Worm (Caenorhabditis elegans): ENCODE data around the gene F26G1.3.
A peak's percentile ranks its signal among the peaks of the same experiment; 100 is the strongest.

F26G1.3 gene

DNA sequence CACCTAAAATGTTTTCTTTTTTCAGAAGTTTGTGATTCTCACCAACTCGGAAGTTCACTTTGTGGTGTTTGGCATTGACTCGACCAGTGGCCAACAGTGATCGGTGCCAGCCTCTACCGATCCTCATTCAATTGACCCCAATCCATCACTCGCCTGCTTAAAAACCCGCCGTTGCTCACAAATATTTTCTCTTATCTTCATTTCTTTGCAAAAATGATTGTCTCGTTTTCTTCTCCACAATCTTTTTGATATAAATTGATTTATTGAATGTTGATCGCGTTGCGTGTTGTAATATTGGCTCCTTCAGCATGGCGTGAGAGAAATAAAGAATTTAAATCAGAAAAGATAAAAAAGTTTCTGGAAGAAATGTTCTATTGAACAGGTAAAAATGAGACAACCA lies 22.0 kb upstream of the F26G1.3 start:
- TF ChIP-seq zip-2 (tag; optimal IDR thresholded peaks at IDR 0.05) (no peak), F44E2.7 (GFP tag; IDR thresholded peaks at IDR 0.05) (no peak), unc-62 (GFP tag; optimal IDR thresholded peaks at IDR 0.05 in 1 of 2) (peak in 1 of 2 experiments; percentile 6), unc-62 (tag; optimal IDR thresholded peaks at IDR 0.05) (no peak), spr-1 (tag; optimal IDR thresholded peaks at IDR 0.05) (no peak), ceh-82 (tag; optimal IDR thresholded peaks at IDR 0.05) (no peak), daf-16 (GFP tag; optimal IDR thresholded peaks at IDR 0.05) (peak in 1 of 2 experiments; percentile 90), daf-16 (tag; optimal IDR thresholded peaks at IDR 0.05) (no peak)

ce11 chrII:4737348-4737747 lies 21.2 kb upstream of the F26G1.3 start, which contains the start of gene ctsa-1.1:
Gene ctsa-1.1 (plus strand): TSS chrII:4737648.
- TF ChIP-seq ceh-44 (GFP tag; IDR thresholded peaks at IDR 0.05) = no peak
- TF ChIP-seq unc-62 (GFP tag; optimal IDR thresholded peaks at IDR 0.05 in 1 of 2) = peak in 1 of 2 experiments; percentile 3
- TF ChIP-seq unc-62 (tag; optimal IDR thresholded peaks at IDR 0.05) = no peak

DNA sequence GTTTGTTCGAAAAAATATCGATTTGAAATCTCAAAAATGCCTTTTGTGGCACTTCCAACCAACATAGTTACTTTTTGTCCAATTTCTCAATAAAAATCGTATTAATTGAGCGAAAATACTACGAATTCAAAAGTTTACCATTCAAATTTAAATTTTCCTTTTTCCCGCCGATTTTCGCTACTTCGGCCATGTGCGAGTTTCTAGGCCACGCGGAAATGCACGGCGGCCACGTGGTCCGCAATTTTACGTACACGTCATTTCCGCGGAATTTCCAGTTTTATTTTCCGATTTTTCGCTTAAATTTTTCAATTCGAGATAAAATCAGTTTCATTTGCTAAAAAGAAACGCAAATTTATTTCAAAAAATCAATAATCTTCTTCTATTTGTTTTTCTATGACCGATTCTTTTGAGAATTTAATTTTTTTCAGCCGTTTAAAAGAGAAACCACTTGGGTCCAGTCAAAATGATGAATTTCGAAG lies 18.5 kb upstream of the F26G1.3 start, which contains the start of gene eas-1:
eas-1 (plus strand) TSS at position 429 of the 479 bp plus-strand sequence.
- TF ChIP-seq F37D6.2 (tag; optimal IDR thresholded peaks at IDR 0.05) (peak; percentile 14), unc-62 (GFP tag; optimal IDR thresholded peaks at IDR 0.05 in 1 of 2) (peak in 1 of 2 experiments; percentile 87), unc-62 (tag; optimal IDR thresholded peaks at IDR 0.05) (no peak), tag-97 (GFP tag; IDR thresholded peaks at IDR 0.05) (0 out of 2 replicates have a peak, but pooled peaks have one; percentile 79), unc-130 (GFP tag; optimal IDR thresholded peaks at IDR 0.05) (peak; percentile 92), dmd-6 (GFP tag; IDR thresholded peaks at IDR 0.05) (peak; percentile 69), mxl-3 (GFP tag; optimal IDR thresholded peaks at IDR 0.05) (peak; percentile 96), ceh-20 (GFP tag; IDR thresholded peaks at IDR 0.05) (0 out of 2 replicates have a peak, but pooled peaks have one; percentile 30), egl-27 (tag; optimal IDR thresholded peaks at IDR 0.05) (no peak), lin-15B (tag; optimal IDR thresholded peaks at IDR 0.05) (no peak), T26A8.4 (GFP tag; IDR thresholded peaks at IDR 0.05) (0 out of 2 replicates have a peak, but pooled peaks have one; percentile 19), nhr-6 (tag; optimal IDR thresholded peaks at IDR 0.05) (peak; percentile 73), nhr-111 (GFP tag; optimal IDR thresholded peaks at IDR 0.05) (no peak), hlh-30 (tag; optimal IDR thresholded peaks at IDR 0.05; ENCODE audit: insufficient read depth) (peak; percentile 91), hmg-1.1 (GFP tag; IDR thresholded peaks at IDR 0.05) (peak; percentile 66), duxl-1 (tag; optimal IDR thresholded peaks at IDR 0.05; ENCODE audit: poor library complexity) (peak; percentile 15), lin-38 (GFP tag; IDR thresholded peaks at IDR 0.05) (peak; percentile 80), mdl-1 (tag; optimal IDR thresholded peaks at IDR 0.05) (peak; percentile 82 to 95), lin-13 (GFP tag; optimal IDR thresholded peaks at IDR 0.05) (peak; percentile 62), T20F7.1 (GFP tag; optimal IDR thresholded peaks at IDR 0.05) (peak; percentile 63), nhr-11 (tag; optimal IDR thresholded peaks at IDR 0.05) (peak; percentile 12), tra-1 (GFP tag; IDR thresholded peaks at IDR 0.05) (peak; percentile 54; the same call in 1 of the 2 replicates), mes-2 (tag; optimal IDR thresholded peaks at IDR 0.05; ENCODE audit: poor library complexity, severe bottlenecking) (peak; percentile 99), nhr-28 (tag; optimal IDR thresholded peaks at IDR 0.05) (peak; percentile 45), lin-1 (GFP tag; IDR thresholded peaks at IDR 0.05) (peak; percentile 57), madf-9 (GFP tag; conservative IDR thresholded peaks at IDR 0.05) (peak; percentile 71), nhr-48 (tag; optimal IDR thresholded peaks at IDR 0.05) (peak; percentile 54), rbr-2 (tag; optimal IDR thresholded peaks at IDR 0.05) (peak; percentile 56), mxl-2 (GFP tag; conservative IDR thresholded peaks at IDR 0.05) (0 out of 2 replicates have a peak, but pooled peaks have one; percentile 45), dmd-8 (GFP tag; IDR thresholded peaks at IDR 0.05) (no peak), fkh-10 (GFP tag; optimal IDR thresholded peaks at IDR 0.05) (peak; percentile 38), mdt-29 (GFP tag; IDR thresholded peaks at IDR 0.05) (no peak), lsy-2 (tag; optimal IDR thresholded peaks at IDR 0.05) (peak in 1 of 2 experiments; percentile 86), ceh-62 (tag; optimal IDR thresholded peaks at IDR 0.05) (no peak), snpc-1.2 (GFP tag; IDR thresholded peaks at IDR 0.05) (no peak), dpl-1 (GFP tag; optimal IDR thresholded peaks at IDR 0.05) (peak; percentile 97), hlh-11 (tag; optimal IDR thresholded peaks at IDR 0.05) (peak; percentile 71), dmd-9 (GFP tag; IDR thresholded peaks at IDR 0.05) (peak; percentile 80), madf-5 (GFP tag; IDR thresholded peaks at IDR 0.05) (no peak), Y48G9A.11 (GFP tag; IDR thresholded peaks at IDR 0.05) (peak; percentile 79)

Data from whole organism, L4 larva.